Worm (Caenorhabditis elegans) whole organism, L3 larva: ENCODE measurements around the gene dpy-19.

ENCODE experiments used
- R02D3.7 ChIP-seq: fragments of 150-350 bp; optimal IDR thresholded peaks from 2 replicates; lab custom pipeline; 2014; ENCODE audit warnings: missing biosample characterization, missing genetic modification characterization
- ZK546.5 ChIP-seq: sonication (generic microtip); optimal IDR thresholded peaks from 2 replicates; lab custom pipeline; 2017; ENCODE audit warnings: missing biosample characterization, missing genetic modification characterization
- aly-2 ChIP-seq: fragments of 150-350 bp; optimal IDR thresholded peaks from 2 replicates; lab custom pipeline; 2014; ENCODE audit warnings: missing biosample characterization, missing genetic modification characterization
- ceh-16 ChIP-seq: sonication (generic microtip); optimal IDR thresholded peaks from 2 replicates; lab custom pipeline; 2017; ENCODE audit warnings: missing biosample characterization, missing genetic modification characterization
- ceh-9 ChIP-seq: sonication (generic microtip); optimal IDR thresholded peaks from 2 replicates; lab custom pipeline; 2018; ENCODE audit warnings: missing biosample characterization, missing genetic modification characterization
- daf-12 ChIP-seq: fragments of 150-350 bp; optimal IDR thresholded peaks from 2 replicates; lab custom pipeline; 2014; ENCODE audit warnings: missing biosample characterization, missing genetic modification reagents, missing genetic modification characterization
- egl-27 ChIP-seq: sonication (generic microtip); optimal IDR thresholded peaks from 4 replicates; lab custom pipeline; 2017; ENCODE audit warnings: missing biosample characterization, missing genetic modification reagents, missing genetic modification characterization
- egl-5 ChIP-seq: fragments of 150-350 bp; optimal IDR thresholded peaks from 2 replicates; lab custom pipeline; 2017; ENCODE audit warnings: missing biosample characterization, missing genetic modification reagents, missing genetic modification characterization, inconsistent platforms
- elt-1 ChIP-seq: fragments of 150-350 bp; optimal IDR thresholded peaks from 2 replicates; lab custom pipeline; 2014; ENCODE audit warnings: missing biosample characterization, missing genetic modification characterization
- elt-2 ChIP-seq: sonication (generic microtip); optimal IDR thresholded peaks from 2 replicates; lab custom pipeline; 2016; ENCODE audit warnings: missing genetic modification reagents, mild to moderate bottlenecking, missing genetic modification characterization, missing compliant biosample characterization
- elt-3 ChIP-seq, 3 experiments: fragments of 150-350 bp in 1 of 3; sonication (generic microtip) in 2 of 3; optimal IDR thresholded peaks; 2 replicates in 2 of 3; 4 replicates in 1 of 3; lab custom pipeline; 2014 to 2017; ENCODE audit warnings: missing biosample characterization in 3 of 3, missing genetic modification characterization in 3 of 3
- eor-1 ChIP-seq, 2 experiments: fragments of 150-350 bp; optimal IDR thresholded peaks; 2 replicates each; lab custom pipeline; 2014 to 2018; ENCODE audit warnings: missing biosample characterization in 2 of 2, missing genetic modification characterization in 2 of 2
- fkh-10 ChIP-seq: sonication (generic microtip); optimal IDR thresholded peaks from 2 replicates; lab custom pipeline; 2017; ENCODE audit warnings: missing biosample characterization, missing genetic modification reagents, missing genetic modification characterization
- fkh-2 ChIP-seq: fragments of 150-350 bp; optimal IDR thresholded peaks from 2 replicates; lab custom pipeline; 2014; ENCODE audit warnings: missing biosample characterization, missing genetic modification reagents, missing genetic modification characterization
- fos-1 ChIP-seq: fragments of 150-350 bp; optimal IDR thresholded peaks from 2 replicates; lab custom pipeline; 2014; ENCODE audit warnings: missing biosample characterization, missing genetic modification characterization
- jun-1 ChIP-seq: fragments of 150-350 bp; optimal IDR thresholded peaks from 2 replicates; lab custom pipeline; 2014; ENCODE audit warnings: missing biosample characterization, missing genetic modification reagents, missing genetic modification characterization
- lin-15B ChIP-seq: fragments of 150-350 bp; optimal IDR thresholded peaks from 2 replicates; lab custom pipeline; 2014; ENCODE audit warnings: missing biosample characterization, missing genetic modification characterization
- lin-39 ChIP-seq: fragments of 150-350 bp; optimal IDR thresholded peaks from 2 replicates; lab custom pipeline; 2018; ENCODE audit warnings: missing biosample characterization, missing genetic modification reagents, missing genetic modification characterization
- lsy-12 ChIP-seq: sonication (generic microtip); optimal IDR thresholded peaks from 2 replicates; lab custom pipeline; 2016; ENCODE audit warnings: mild to moderate bottlenecking, missing genetic modification characterization, missing compliant biosample characterization
- mml-1 ChIP-seq: fragments of 150-350 bp; sonication (generic microtip); optimal IDR thresholded peaks from 3 replicates; lab custom pipeline; 2014; ENCODE audit warnings: missing biosample characterization, missing genetic modification characterization
- nfya-1 ChIP-seq: sonication (generic microtip); optimal IDR thresholded peaks from 2 replicates; lab custom pipeline; 2017; ENCODE audit warnings: missing genetic modification characterization, mild to moderate bottlenecking, missing compliant biosample characterization, antibody characterized with exemption, moderate library complexity; ENCODE audit not compliant: insufficient read depth
- nhr-12 ChIP-seq: fragments of 150-350 bp; optimal IDR thresholded peaks from 2 replicates; lab custom pipeline; 2014; ENCODE audit warnings: missing biosample characterization, missing genetic modification characterization
- nhr-23 ChIP-seq: fragments of 150-350 bp; optimal IDR thresholded peaks from 2 replicates; lab custom pipeline; 2014; ENCODE audit warnings: missing biosample characterization, missing genetic modification reagents, missing genetic modification characterization
- nhr-237 ChIP-seq: fragments of 150-350 bp; optimal IDR thresholded peaks from 2 replicates; lab custom pipeline; 2014; ENCODE audit warnings: missing biosample characterization, missing genetic modification characterization
- nhr-25 ChIP-seq: sonication (generic microtip); optimal IDR thresholded peaks from 2 replicates; lab custom pipeline; 2017; ENCODE audit warnings: missing biosample characterization, missing genetic modification characterization
- nhr-43 ChIP-seq: sonication (generic microtip); optimal IDR thresholded peaks from 2 replicates; lab custom pipeline; 2016; ENCODE audit warnings: mild to moderate bottlenecking, missing genetic modification characterization, missing compliant biosample characterization; ENCODE audit not compliant: poor library complexity, severe bottlenecking
- nhr-76 ChIP-seq: fragments of 150-350 bp; sonication (generic microtip); optimal IDR thresholded peaks from 5 replicates; lab custom pipeline; 2014; ENCODE audit warnings: missing biosample characterization, missing genetic modification characterization
- nhr-77 ChIP-seq: fragments of 150-350 bp; optimal IDR thresholded peaks from 2 replicates; lab custom pipeline; 2014; ENCODE audit warnings: missing biosample characterization, missing genetic modification characterization
- pha-4 ChIP-seq: fragments of 150-350 bp; optimal IDR thresholded peaks from 2 replicates; lab custom pipeline; 2014; ENCODE audit warnings: missing biosample characterization, missing genetic modification reagents, missing genetic modification characterization
- pqm-1 ChIP-seq: fragments of 150-350 bp; optimal IDR thresholded peaks from 2 replicates; lab custom pipeline; 2017; ENCODE audit warnings: missing biosample characterization, missing genetic modification characterization, inconsistent platforms
- sea-2 ChIP-seq: fragments of 150-350 bp; sonication (generic microtip); optimal IDR thresholded peaks from 4 replicates; lab custom pipeline; 2014; ENCODE audit warnings: missing biosample characterization, missing genetic modification reagents, missing genetic modification characterization
- skn-1 ChIP-seq: fragments of 150-350 bp; optimal IDR thresholded peaks from 2 replicates; lab custom pipeline; 2014; ENCODE audit warnings: missing biosample characterization, missing genetic modification characterization
- snpc-4 ChIP-seq: fragments of 150-350 bp; optimal IDR thresholded peaks from 2 replicates; lab custom pipeline; 2014; ENCODE audit warnings: missing biosample characterization, missing genetic modification characterization
- tbx-2 ChIP-seq: sonication (generic microtip); optimal IDR thresholded peaks from 2 replicates; lab custom pipeline; 2016; ENCODE audit warnings: mild to moderate bottlenecking, missing genetic modification characterization, missing compliant biosample characterization
- unc-62 ChIP-seq: fragments of 150-350 bp; sonication (generic microtip); optimal IDR thresholded peaks from 4 replicates; lab custom pipeline; 2014; ENCODE audit warnings: missing biosample characterization, missing genetic modification reagents, missing genetic modification characterization

The dpy-19 gene

ce11 chrIII:8657676-8658366 lies 9.5 kb downstream of the dpy-19 start:
- TF ChIP-seq lin-39 (no peak), fos-1 (tag; lab: Kevin White, UChicago) (no peak), nhr-76 (tag; lab: Kevin White, UChicago) (no peak), sea-2 (GFP tag; lab: Kevin White, UChicago) (no peak), lin-15B (tag; lab: Kevin White, UChicago) (no peak), elt-3 (tag; optimal IDR thresholded peaks at IDR 0.05; lab: Kevin White, UChicago) (no peak), egl-27 (tag; lab: Kevin White, UChicago) (no peak), aly-2 (tag; lab: Kevin White, UChicago) (no peak), ceh-9 (no peak), lsy-12 (tag; lab: Kevin White, UChicago) (no peak), skn-1 (tag; lab: Kevin White, UChicago) (no peak), ZK546.5 (no peak), daf-12 (tag; lab: Kevin White, UChicago) (no peak), nhr-77 (tag; lab: Kevin White, UChicago) (no peak), tbx-2 (no peak)

ce11 chrIII:8656957-8657356 lies 10.3 kb downstream of the dpy-19 start:
- TF ChIP-seq nhr-12 (tag; lab: Kevin White, UChicago): no peak
- peak; percentile 98 for TF ChIP-seq elt-2 (tag; lab: Kevin White, UChicago)
- peak; percentile 48 for TF ChIP-seq skn-1 (tag; lab: Kevin White, UChicago)
- peak; percentile 99 for TF ChIP-seq pqm-1 (tag; lab: Kevin White, UChicago)
- peak; percentile 70 for TF ChIP-seq pha-4
- TF ChIP-seq snpc-4 (tag; lab: Kevin White, UChicago): no peak
- TF ChIP-seq jun-1 (tag; lab: Kevin White, UChicago): peak; percentile 75

- no peak for TF ChIP-seq fkh-10
- no peak for TF ChIP-seq ceh-16
- no peak for TF ChIP-seq nhr-43 (tag; lab: Kevin White, UChicago)
- TF ChIP-seq ZK546.5: no peak
- TF ChIP-seq fkh-2: no peak
- no peak for TF ChIP-seq R02D3.7
- TF ChIP-seq pqm-1 (tag; lab: Kevin White, UChicago): no peak
- TF ChIP-seq jun-1 (tag; lab: Kevin White, UChicago): no peak
- TF ChIP-seq unc-62 (GFP tag; lab: Kevin White, UChicago): no peak
- no peak for TF ChIP-seq nhr-12 (tag; lab: Kevin White, UChicago)
- no peak for TF ChIP-seq nhr-23 (tag; lab: Kevin White, UChicago)
Measured at ce11 chrIII:8656055-8656454, 11.2 kb downstream of the dpy-19 start.

- no peak for TF ChIP-seq nhr-237 (tag; lab: Kevin White, UChicago)
- TF ChIP-seq elt-1 (tag; lab: Kevin White, UChicago): no peak
- no peak for TF ChIP-seq unc-62 (GFP tag; lab: Kevin White, UChicago)
- TF ChIP-seq jun-1 (tag; lab: Kevin White, UChicago): no peak
- TF ChIP-seq nfya-1: peak; percentile 5
- peak; percentile 71 for TF ChIP-seq mml-1 (tag; lab: Kevin White, UChicago)
- peak; percentile 7 for TF ChIP-seq nhr-25 (tag; lab: Kevin White, UChicago)
- TF ChIP-seq eor-1 (tag; optimal IDR thresholded peaks at IDR 0.05; lab: Kevin White, UChicago): no peak
Measured at ce11 chrIII:8655412-8655811, 11.9 kb downstream of the dpy-19 start.

ce11 chrIII:8654400-8654980 lies 12.8 kb downstream of the dpy-19 start:
- no peak for TF ChIP-seq egl-5 (tag; lab: Kevin White, UChicago)
- peak; percentile 2 for TF ChIP-seq nhr-25 (tag; lab: Kevin White, UChicago)
- TF ChIP-seq lin-39: peak; percentile 24
- TF ChIP-seq elt-3 (tag; optimal IDR thresholded peaks at IDR 0.05; lab: Kevin White, UChicago): no peak
- peak; percentile 49 for TF ChIP-seq nhr-43 (tag; lab: Kevin White, UChicago)
